Fruit fly (Drosophila melanogaster) whole organism, adult: ENCODE data around the gene CG31104.

Experiments used
- CG11617 ChIP-seq: fragments of 200-800 bp; sonication (Bioruptor generic); optimal IDR thresholded peaks from 2 replicates; lab custom pipeline; 2017; ENCODE audit warnings: mild to moderate bottlenecking, missing biosample characterization, missing genetic modification reagents, missing genetic modification characterization
- CG12768 ChIP-seq: fragments of 200-800 bp; sonication (Bioruptor generic); optimal IDR thresholded peaks from 2 replicates; lab custom pipeline; 2017; ENCODE audit warnings: missing biosample characterization, missing genetic modification characterization, mild to moderate bottlenecking, moderate library complexity, missing genetic modification reagents
- CG14711 ChIP-seq: fragments of 200-800 bp; sonication (Bioruptor generic); optimal IDR thresholded peaks from 2 replicates; lab custom pipeline; 2018; ENCODE audit warnings: missing biosample characterization, mild to moderate bottlenecking, missing genetic modification characterization, moderate library complexity
- CG1620 ChIP-seq: fragments of 200-800 bp; sonication (Bioruptor generic); optimal IDR thresholded peaks from 2 replicates; lab custom pipeline; 2016; ENCODE audit warnings: missing biosample characterization, missing genetic modification characterization
- CG33017 ChIP-seq: fragments of 200-800 bp; sonication (Bioruptor generic); optimal IDR thresholded peaks from 2 replicates; lab custom pipeline; 2018; ENCODE audit warnings: missing biosample characterization, mild to moderate bottlenecking, missing genetic modification characterization, moderate library complexity
- CG5204 ChIP-seq: fragments of 200-800 bp; sonication (Bioruptor generic); optimal IDR thresholded peaks from 2 replicates; lab custom pipeline; 2016; ENCODE audit warnings: missing biosample characterization, missing genetic modification characterization
- CG7045 ChIP-seq: fragments of 200-800 bp; sonication (Bioruptor generic); optimal IDR thresholded peaks from 2 replicates; lab custom pipeline; 2017; ENCODE audit warnings: missing biosample characterization, mild to moderate bottlenecking, missing genetic modification characterization
- CG7101 ChIP-seq: fragments of 200-800 bp; sonication (Bioruptor generic); optimal IDR thresholded peaks from 2 replicates; lab custom pipeline; 2018; ENCODE audit warnings: missing biosample characterization, mild to moderate bottlenecking, missing genetic modification characterization, moderate library complexity
- Clk ChIP-seq: fragments of 200-800 bp; sonication (Bioruptor generic); optimal IDR thresholded peaks from 2 replicates; lab custom pipeline; 2017; ENCODE audit warnings: missing biosample characterization, missing genetic modification characterization
- Crg-1 ChIP-seq: fragments of 200-800 bp; sonication (Bioruptor generic); optimal IDR thresholded peaks from 2 replicates; lab custom pipeline; 2016; ENCODE audit warnings: missing biosample characterization, missing genetic modification characterization
- Hr96 ChIP-seq: fragments of 200-800 bp; sonication (Bioruptor generic); optimal IDR thresholded peaks from 2 replicates; lab custom pipeline; 2016; ENCODE audit warnings: missing biosample characterization, missing genetic modification characterization
- Mnt ChIP-seq: fragments of 200-800 bp; sonication (Bioruptor generic); optimal IDR thresholded peaks from 2 replicates; lab custom pipeline; 2016; ENCODE audit warnings: missing biosample characterization, mild to moderate bottlenecking, missing genetic modification characterization
- bab1 ChIP-seq: fragments of 200-800 bp; sonication (Bioruptor generic); optimal IDR thresholded peaks from 3 replicates; lab custom pipeline; 2019; ENCODE audit warnings: missing biosample characterization, mild to moderate bottlenecking, missing genetic modification characterization, moderate library complexity
- cic ChIP-seq: fragments of 200-800 bp; sonication (Bioruptor generic); optimal IDR thresholded peaks from 2 replicates; lab custom pipeline; 2017; ENCODE audit warnings: missing biosample characterization, mild to moderate bottlenecking, missing genetic modification characterization, moderate library complexity
- cnc ChIP-seq, 2 experiments: fragments of >200 bp; optimal IDR thresholded peaks; 2 replicates each; lab custom pipeline; 2017
- kay ChIP-seq: fragments of 200-800 bp; sonication (Bioruptor generic); peaks from one replicate; lab custom pipeline; 2016; ENCODE audit warnings: missing biosample characterization, missing genetic modification characterization, borderline replicate concordance
- ovo ChIP-seq: fragments of 200-800 bp; sonication (Bioruptor generic); optimal IDR thresholded peaks from 2 replicates; lab custom pipeline; 2016; ENCODE audit warnings: missing biosample characterization, missing genetic modification characterization
- pad ChIP-seq: fragments of 200-800 bp; sonication (Bioruptor generic); optimal IDR thresholded peaks from 3 replicates; lab custom pipeline; 2017; ENCODE audit warnings: missing biosample characterization, missing genetic modification characterization, mild to moderate bottlenecking, moderate library complexity, missing genetic modification reagents
- tj ChIP-seq: fragments of 200-800 bp; sonication (Bioruptor generic); optimal IDR thresholded peaks from 3 replicates; lab custom pipeline; 2017; ENCODE audit warnings: missing biosample characterization, mild to moderate bottlenecking, missing genetic modification characterization, moderate library complexity
- toe ChIP-seq: fragments of 200-800 bp; sonication (Bioruptor generic); optimal IDR thresholded peaks from 2 replicates; lab custom pipeline; 2016; ENCODE audit warnings: missing biosample characterization, missing genetic modification characterization

CG31104 gene

DNA sequence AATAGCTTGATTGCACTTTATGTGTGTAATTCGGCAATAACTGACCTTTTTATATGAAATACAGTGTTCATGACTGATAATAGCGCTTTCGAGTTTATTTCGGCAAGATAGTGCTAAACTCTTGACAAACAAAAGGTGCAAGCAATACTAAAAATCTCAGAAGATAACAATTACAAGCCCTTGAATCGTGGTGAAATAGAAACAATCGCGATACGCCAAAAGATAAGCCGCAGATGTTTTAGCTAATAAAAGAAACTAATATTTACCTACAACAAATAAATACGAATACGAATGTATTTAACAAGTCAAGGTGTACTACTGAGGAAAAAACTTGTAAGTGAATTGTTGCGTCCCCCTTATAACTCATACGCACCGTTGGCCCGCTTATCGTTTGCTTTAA is 10.0 kb upstream of the CG31104 start:
- TF ChIP-seq CG14711 (tag; lab: Kevin White, UChicago) (peak; percentile 22), CG33017 (tag; lab: Kevin White, UChicago) (peak; percentile 71), kay (GFP tag; lab: Kevin White, UChicago) (peak; percentile 94), cic (peak; percentile 97), tj (GFP tag; lab: Kevin White, UChicago) (no peak), CG7101 (tag; lab: Kevin White, UChicago) (peak; percentile 65), CG7045 (GFP tag; lab: Kevin White, UChicago) (peak; percentile 80), Clk (no peak), Mnt (GFP tag; lab: Kevin White, UChicago) (peak; percentile 19), CG12768 (GFP tag; lab: Kevin White, UChicago) (peak; percentile 58), CG11617 (GFP tag; lab: Kevin White, UChicago) (peak; percentile 62), ovo (GFP tag; lab: Kevin White, UChicago) (peak; percentile 20), Crg-1 (GFP tag; lab: Kevin White, UChicago) (peak; percentile 11), Hr96 (GFP tag; lab: Kevin White, UChicago) (no peak), pad (GFP tag; lab: Kevin White, UChicago) (peak; percentile 44), bab1 (GFP tag; lab: Kevin White, UChicago) (no peak), CG5204 (GFP tag; lab: Kevin White, UChicago) (peak; percentile 34), CG1620 (GFP tag; lab: Kevin White, UChicago) (no peak), cnc (optimal IDR thresholded peaks at IDR 0.05; lab: Kevin White, UChicago) (no peak), toe (GFP tag; lab: Kevin White, UChicago) (no peak)

- TF ChIP-seq pad (GFP tag; lab: Kevin White, UChicago) (no peak), tj (GFP tag; lab: Kevin White, UChicago) (no peak), ovo (GFP tag; lab: Kevin White, UChicago) (no peak), cnc (optimal IDR thresholded peaks at IDR 0.05; lab: Kevin White, UChicago) (no peak), CG11617 (GFP tag; lab: Kevin White, UChicago) (no peak), CG7101 (tag; lab: Kevin White, UChicago) (no peak), Clk (no peak), Mnt (GFP tag; lab: Kevin White, UChicago) (no peak), cic (no peak), CG5204 (GFP tag; lab: Kevin White, UChicago) (no peak), Crg-1 (GFP tag; lab: Kevin White, UChicago) (no peak), CG7045 (GFP tag; lab: Kevin White, UChicago) (no peak), bab1 (GFP tag; lab: Kevin White, UChicago) (no peak), Hr96 (GFP tag; lab: Kevin White, UChicago) (no peak), kay (GFP tag; lab: Kevin White, UChicago) (no peak)
Observed at dm6 chr3R:25277112-25277511, 8.2 kb upstream of the CG31104 start, which contains the start of gene CG10513. TSS of gene CG10513 (minus strand) at chr3R:25277212.

- TF ChIP-seq cic (peak; percentile 65), CG14711 (tag; lab: Kevin White, UChicago) (no peak), CG33017 (tag; lab: Kevin White, UChicago) (peak; percentile 45), CG12768 (GFP tag; lab: Kevin White, UChicago) (peak; percentile 53), Crg-1 (GFP tag; lab: Kevin White, UChicago) (no peak), tj (GFP tag; lab: Kevin White, UChicago) (no peak), CG7045 (GFP tag; lab: Kevin White, UChicago) (peak; percentile 50), Mnt (GFP tag; lab: Kevin White, UChicago) (peak; percentile 33), ovo (GFP tag; lab: Kevin White, UChicago) (peak; percentile 23), CG11617 (GFP tag; lab: Kevin White, UChicago) (no peak), Clk (no peak), CG7101 (tag; lab: Kevin White, UChicago) (peak; percentile 57), cnc (optimal IDR thresholded peaks at IDR 0.05; lab: Kevin White, UChicago) (no peak), kay (GFP tag; lab: Kevin White, UChicago) (peak; percentile 90)
Observed at dm6 chr3R:25279796-25280350, 5.4 kb upstream of the CG31104 start, which contains the start of gene CG10514. TSS of gene CG10514 (minus strand) at chr3R:25279846.

DNA sequence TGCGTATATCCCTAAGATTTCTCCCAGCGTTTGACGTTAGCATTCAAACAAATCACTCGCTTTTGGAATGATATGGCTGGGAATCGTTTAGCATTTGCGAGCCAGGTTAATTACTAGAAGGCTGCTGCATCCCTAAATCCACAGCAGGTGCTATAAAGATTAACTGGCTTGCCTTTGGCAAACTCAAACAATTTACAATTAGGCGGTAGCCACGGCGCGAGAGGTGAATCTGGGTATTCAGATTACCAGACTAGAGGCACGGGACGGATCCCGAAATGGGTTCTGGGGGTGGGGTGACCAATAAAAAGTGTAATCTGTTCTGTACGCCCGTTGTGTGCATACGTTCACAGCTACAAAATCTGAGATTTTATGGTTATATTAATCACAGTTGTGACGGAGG is 4.1 kb upstream of the CG31104 start, which contains the start of gene CG11892:
Gene CG11892 (plus strand): TSS at position 384 of the 400 bp plus-strand sequence.
- TF ChIP-seq kay (GFP tag; lab: Kevin White, UChicago) (peak; percentile 93), Crg-1 (GFP tag; lab: Kevin White, UChicago) (peak; percentile 20), CG14711 (tag; lab: Kevin White, UChicago) (peak; percentile 64), cic (peak; percentile 93), tj (GFP tag; lab: Kevin White, UChicago) (peak; percentile 39), CG7101 (tag; lab: Kevin White, UChicago) (peak; percentile 87), CG33017 (tag; lab: Kevin White, UChicago) (peak; percentile 89), cnc (optimal IDR thresholded peaks at IDR 0.05; lab: Kevin White, UChicago) (no peak), CG12768 (GFP tag; lab: Kevin White, UChicago) (peak; percentile 89), toe (GFP tag; lab: Kevin White, UChicago) (no peak), CG7045 (GFP tag; lab: Kevin White, UChicago) (peak; percentile 93), pad (GFP tag; lab: Kevin White, UChicago) (peak; percentile 68), bab1 (GFP tag; lab: Kevin White, UChicago) (no peak), CG5204 (GFP tag; lab: Kevin White, UChicago) (peak; percentile 28), CG1620 (GFP tag; lab: Kevin White, UChicago) (no peak), Hr96 (GFP tag; lab: Kevin White, UChicago) (no peak), ovo (GFP tag; lab: Kevin White, UChicago) (peak; percentile 30), Mnt (GFP tag; lab: Kevin White, UChicago) (peak; percentile 67), CG11617 (GFP tag; lab: Kevin White, UChicago) (peak; percentile 82), Clk (peak; percentile 72)
